Worm (Caenorhabditis elegans) whole organism, midembryonic: Measurements from ENCODE around the gene H04D03.2.

Experiments
- T22C8.4 ChIP-seq: fragments of 200-800 bp; sonication (Bioruptor generic); IDR thresholded peaks from 2 replicates; pipeline ENCODE4 v1.3.6; 2022; ENCODE audit warnings: missing genetic modification characterization, missing compliant biosample characterization
- flt-1 ChIP-seq: fragments of 200-800 bp; sonication (Bioruptor generic); IDR thresholded peaks from 2 replicates; pipeline ENCODE4 v1.3.6; 2022; ENCODE audit warnings: missing genetic modification characterization, missing compliant biosample characterization
- klf-2 ChIP-seq: fragments of 200-800 bp; sonication (Bioruptor generic); conservative IDR thresholded peaks from 2 replicates; pipeline ENCODE4 v1.3.6; 2022; ENCODE audit warnings: missing genetic modification reagents, missing genetic modification characterization, missing compliant biosample characterization
- med-1 ChIP-seq: sonication (generic microtip); optimal IDR thresholded peaks from 2 replicates; lab custom pipeline; 2017; ENCODE audit warnings: missing genetic modification characterization, mild to moderate bottlenecking, missing compliant biosample characterization, antibody characterized with exemption, missing genetic modification reagents; ENCODE audit not compliant: insufficient read depth
- ref-1 ChIP-seq: fragments of 200-800 bp; sonication (Bioruptor generic); conservative IDR thresholded peaks from 2 replicates; pipeline ENCODE4 v1.3.6; 2022; ENCODE audit warnings: missing genetic modification reagents, missing genetic modification characterization, missing compliant biosample characterization
- tab-1 ChIP-seq: fragments of 200-800 bp; sonication (Bioruptor generic); IDR thresholded peaks from 2 replicates; pipeline ENCODE4 v1.3.6; 2022; ENCODE audit warnings: missing genetic modification characterization, missing compliant biosample characterization
- ztf-23 ChIP-seq: fragments of 200-800 bp; sonication (Bioruptor generic); IDR thresholded peaks from 2 replicates; pipeline ENCODE4 v1.3.6; 2022; ENCODE audit warnings: missing genetic modification reagents, missing genetic modification characterization, missing compliant biosample characterization
- ztf-29 ChIP-seq: fragments of 200-800 bp; sonication (Bioruptor generic); IDR thresholded peaks from 2 replicates; pipeline ENCODE4 v1.3.6; 2022; ENCODE audit warnings: missing genetic modification reagents, missing genetic modification characterization, missing compliant biosample characterization

ce11 chrIII:10407198-10407663, 35.0 kb downstream of the H04D03.2 start, which contains the start of gene hat-1:
- TF ChIP-seq ztf-29 (peak; percentile 51), ztf-23 (GFP tag; lab: Robert Waterston, UW) (0 out of 2 replicates have a peak, but pooled peaks have one; percentile 41), klf-2 (GFP tag; lab: Robert Waterston, UW) (no peak), ref-1 (no peak), tab-1 (GFP tag; lab: Robert Waterston, UW) (no peak), T22C8.4 (GFP tag; lab: Robert Waterston, UW) (0 out of 2 replicates have a peak, but pooled peaks have one; percentile 18), flt-1 (GFP tag; lab: Robert Waterston, UW) (peak; percentile 64; the same call in 1 of the 2 replicates), med-1 (no peak)
